Worm (Caenorhabditis elegans) whole organism, young adult: ENCODE data around the gene flp-8.

Experiments used
- C06A6.2 ChIP-seq: fragments of 200-800 bp; sonication (Bioruptor generic); conservative IDR thresholded peaks from 2 replicates; pipeline ENCODE4 v1.3.6; 2022; ENCODE audit warnings: missing genetic modification characterization, missing compliant biosample characterization
- F23B12.7 ChIP-seq: sonication (generic microtip); optimal IDR thresholded peaks from 2 replicates; lab custom pipeline; 2017; ENCODE audit warnings: missing genetic modification characterization, mild to moderate bottlenecking, missing compliant biosample characterization, antibody characterized with exemption, moderate library complexity; ENCODE audit not compliant: insufficient read depth
- F33H1.4 ChIP-seq: fragments of 200-800 bp; sonication (Bioruptor generic); IDR thresholded peaks from 2 replicates; pipeline ENCODE4 v1.3.6; 2022; ENCODE audit warnings: missing genetic modification reagents, missing genetic modification characterization, missing compliant biosample characterization
- F39B2.1 ChIP-seq: fragments of 200-800 bp; sonication (Bioruptor generic); IDR thresholded peaks from 2 replicates; pipeline ENCODE4 v1.3.6; 2022; ENCODE audit warnings: missing genetic modification reagents, missing genetic modification characterization, missing compliant biosample characterization
- F52B5.7 ChIP-seq: sonication (generic microtip); optimal IDR thresholded peaks from 2 replicates; lab custom pipeline; 2016; ENCODE audit warnings: mild to moderate bottlenecking, missing genetic modification characterization, missing compliant biosample characterization
- K11D2.4 ChIP-seq: fragments of 200-800 bp; sonication (Bioruptor generic); IDR thresholded peaks from 2 replicates; pipeline ENCODE4 v1.3.6; 2022; ENCODE audit warnings: missing genetic modification reagents, missing genetic modification characterization, missing compliant biosample characterization
- Y53G8AR.9 ChIP-seq: fragments of 200-800 bp; sonication (Bioruptor generic); conservative IDR thresholded peaks from 2 replicates; pipeline ENCODE4 v1.3.6; 2022; ENCODE audit warnings: missing genetic modification reagents, missing genetic modification characterization, missing compliant biosample characterization
- ZK185.1 ChIP-seq: sonication (generic microtip); optimal IDR thresholded peaks from 2 replicates; lab custom pipeline; 2016; ENCODE audit warnings: mild to moderate bottlenecking, missing genetic modification characterization, missing compliant biosample characterization; ENCODE audit not compliant: poor library complexity, severe bottlenecking
- atf-7 ChIP-seq: sonication (generic microtip); optimal IDR thresholded peaks from 2 replicates; lab custom pipeline; 2017; ENCODE audit warnings: mild to moderate bottlenecking, missing genetic modification characterization, missing compliant biosample characterization
- athp-1 ChIP-seq: sonication (generic microtip); optimal IDR thresholded peaks from 2 replicates; lab custom pipeline; 2017; ENCODE audit warnings: mild to moderate bottlenecking, missing genetic modification characterization, missing compliant biosample characterization
- bed-2 ChIP-seq: fragments of 200-800 bp; sonication (Bioruptor generic); IDR thresholded peaks from 2 replicates; pipeline ENCODE4 v1.3.6; 2022; ENCODE audit warnings: missing genetic modification reagents, missing genetic modification characterization, missing compliant biosample characterization
- ceh-27 ChIP-seq: fragments of 200-800 bp; sonication (Bioruptor generic); optimal IDR thresholded peaks from 2 replicates; lab custom pipeline; 2018; ENCODE audit warnings: mild to moderate bottlenecking, missing genetic modification characterization, moderate library complexity, missing compliant biosample characterization
- ceh-79 ChIP-seq: sonication (generic microtip); optimal IDR thresholded peaks from 2 replicates; lab custom pipeline; 2017; ENCODE audit warnings: mild to moderate bottlenecking, missing genetic modification characterization, missing compliant biosample characterization
- chd-7 ChIP-seq: sonication (generic microtip); optimal IDR thresholded peaks from 2 replicates; lab custom pipeline; 2016; ENCODE audit warnings: mild to moderate bottlenecking, missing genetic modification characterization, moderate library complexity, missing compliant biosample characterization
- die-1 ChIP-seq: sonication (generic microtip); optimal IDR thresholded peaks from 2 replicates; lab custom pipeline; 2016; ENCODE audit warnings: missing genotype, mild to moderate bottlenecking, missing genetic modification characterization, missing compliant biosample characterization
- dox-1 ChIP-seq: fragments of 200-800 bp; sonication (Bioruptor generic); IDR thresholded peaks from 2 replicates; pipeline ENCODE4 v1.3.6; 2022; ENCODE audit warnings: missing genetic modification reagents, missing genetic modification characterization, missing compliant biosample characterization
- dpl-1 ChIP-seq: fragments of 150-350 bp; optimal IDR thresholded peaks from 2 replicates; lab custom pipeline; 2014; ENCODE audit warnings: missing biosample characterization, missing genetic modification reagents, missing genetic modification characterization
- efl-1 ChIP-seq: fragments of 150-350 bp; optimal IDR thresholded peaks from 2 replicates; lab custom pipeline; 2014; ENCODE audit warnings: missing biosample characterization, missing genetic modification reagents, missing genetic modification characterization
- fkh-3 ChIP-seq: sonication (generic microtip); optimal IDR thresholded peaks from 2 replicates; lab custom pipeline; 2016; ENCODE audit warnings: mild to moderate bottlenecking, missing genetic modification characterization, missing compliant biosample characterization
- gei-17 ChIP-seq: fragments of 200-800 bp; sonication (Bioruptor generic); optimal IDR thresholded peaks from 2 replicates; lab custom pipeline; 2018; ENCODE audit warnings: mild to moderate bottlenecking, missing genetic modification characterization, missing compliant biosample characterization
- hlh-26 ChIP-seq: fragments of 200-800 bp; sonication (Bioruptor generic); conservative IDR thresholded peaks from 2 replicates; pipeline ENCODE4 v1.3.6; 2022; ENCODE audit warnings: missing genetic modification reagents, missing genetic modification characterization, missing compliant biosample characterization
- hmg-1.2 ChIP-seq: fragments of 200-800 bp; sonication (Bioruptor generic); IDR thresholded peaks from 2 replicates; pipeline ENCODE4 v1.3.6; 2022; ENCODE audit warnings: missing genetic modification reagents, missing genetic modification characterization, missing compliant biosample characterization
- hsf-1 ChIP-seq: fragments of 200-800 bp; sonication (Bioruptor generic); IDR thresholded peaks from 2 replicates; pipeline ENCODE4 v1.3.6; 2022; ENCODE audit warnings: missing genetic modification reagents, missing genetic modification characterization, missing compliant biosample characterization
- lin-26 ChIP-seq: fragments of 200-800 bp; sonication (Bioruptor generic); IDR thresholded peaks from 2 replicates; pipeline ENCODE4 v1.3.6; 2022; ENCODE audit warnings: missing genetic modification reagents, missing genetic modification characterization, missing compliant biosample characterization
- lin-35 ChIP-seq, 3 experiments: fragments of 150-350 bp in 2 of 3; sonication (generic microtip) in 1 of 3; optimal IDR thresholded peaks; 2 replicates each; lab custom pipeline; 2014 to 2018; ENCODE audit warnings: missing biosample characterization in 3 of 3, missing genetic modification characterization in 3 of 3, missing genetic modification reagents in 3 of 3
- lin-40 ChIP-seq: sonication (generic microtip); optimal IDR thresholded peaks from 2 replicates; lab custom pipeline; 2016; ENCODE audit warnings: missing genetic modification characterization, mild to moderate bottlenecking, missing compliant biosample characterization, missing genotype, missing genetic modification reagents
- lir-1 ChIP-seq: fragments of 200-800 bp; sonication (Bioruptor generic); conservative IDR thresholded peaks from 2 replicates; pipeline ENCODE4 v1.3.6; 2022; ENCODE audit warnings: missing genetic modification reagents, missing genetic modification characterization, missing compliant biosample characterization
- lsy-27 ChIP-seq: sonication (generic microtip); optimal IDR thresholded peaks from 2 replicates; lab custom pipeline; 2017; ENCODE audit warnings: missing genetic modification characterization, mild to moderate bottlenecking, missing compliant biosample characterization, antibody characterized with exemption, missing genotype, borderline replicate concordance; ENCODE audit not compliant: insufficient read depth
- madf-10 ChIP-seq: sonication (generic microtip); optimal IDR thresholded peaks from 2 replicates; lab custom pipeline; 2016; ENCODE audit warnings: mild to moderate bottlenecking, missing genetic modification characterization, missing compliant biosample characterization
- madf-6 ChIP-seq: fragments of 200-800 bp; sonication (Bioruptor generic); IDR thresholded peaks from 2 replicates; pipeline ENCODE4 v1.3.6; 2022; ENCODE audit warnings: missing genetic modification reagents, missing genetic modification characterization, missing compliant biosample characterization
- madf-8 ChIP-seq: fragments of 200-800 bp; sonication (Bioruptor generic); conservative IDR thresholded peaks from 2 replicates; pipeline ENCODE4 v1.3.6; 2022; ENCODE audit warnings: missing genetic modification reagents, missing genetic modification characterization, missing compliant biosample characterization
- mel-28 ChIP-seq: sonication (generic microtip); optimal IDR thresholded peaks from 2 replicates; lab custom pipeline; 2016; ENCODE audit warnings: borderline replicate concordance, mild to moderate bottlenecking, missing genetic modification characterization, missing compliant biosample characterization
- nfyb-1 ChIP-seq: fragments of 200-800 bp; sonication (Bioruptor generic); IDR thresholded peaks from 2 replicates; pipeline ENCODE4 v1.3.6; 2022; ENCODE audit warnings: missing genetic modification reagents, missing genetic modification characterization, missing compliant biosample characterization
- nhr-80 ChIP-seq: sonication (generic microtip); optimal IDR thresholded peaks from 2 replicates; lab custom pipeline; 2016; ENCODE audit warnings: missing genetic modification characterization, missing compliant biosample characterization
- repo-1 ChIP-seq: sonication (generic microtip); optimal IDR thresholded peaks from 2 replicates; lab custom pipeline; 2017; ENCODE audit warnings: mild to moderate bottlenecking, missing genetic modification characterization, missing compliant biosample characterization
- sea-2 ChIP-seq: fragments of 200-800 bp; sonication (Bioruptor generic); IDR thresholded peaks from 2 replicates; pipeline ENCODE4 v1.3.6; 2022; ENCODE audit warnings: missing genetic modification characterization, missing compliant biosample characterization
- snpc-3.4 ChIP-seq: sonication (generic microtip); optimal IDR thresholded peaks from 2 replicates; lab custom pipeline; 2017; ENCODE audit warnings: missing genetic modification characterization, mild to moderate bottlenecking, missing compliant biosample characterization, antibody characterized with exemption, moderate library complexity, missing genotype, missing genetic modification reagents
- snpc-4 ChIP-seq, 5 experiments: fragments of 150-350 bp in 1 of 5; sonication (generic microtip) in 4 of 5; optimal IDR thresholded peaks; 2 replicates each; lab custom pipeline; 2014 to 2018; ENCODE audit warnings: missing genetic modification characterization in 5 of 5, missing biosample characterization in 3 of 5, antibody characterized with exemption in 2 of 5, mild to moderate bottlenecking in 2 of 5, missing compliant biosample characterization in 2 of 5, missing genotype in 2 of 5, moderate library complexity in 2 of 5, missing genetic modification reagents in 1 of 5
- somi-1 ChIP-seq: fragments of 200-800 bp; sonication (Bioruptor generic); optimal IDR thresholded peaks from 2 replicates; lab custom pipeline; 2018; ENCODE audit warnings: mild to moderate bottlenecking, missing genetic modification characterization, missing compliant biosample characterization
- sptf-2 ChIP-seq: fragments of 200-800 bp; sonication (Bioruptor generic); optimal IDR thresholded peaks from 2 replicates; lab custom pipeline; 2018; ENCODE audit warnings: mild to moderate bottlenecking, missing genetic modification characterization, missing compliant biosample characterization
- tbp1 ChIP-seq: fragments of 200-800 bp; sonication (Bioruptor generic); optimal IDR thresholded peaks from 2 replicates; lab custom pipeline; 2018; ENCODE audit warnings: mild to moderate bottlenecking, missing genetic modification characterization, missing compliant biosample characterization
- xnd-1 ChIP-seq: sonication (generic microtip); optimal IDR thresholded peaks from 2 replicates; lab custom pipeline; 2016; ENCODE audit warnings: missing genotype, missing genetic modification reagents, missing genetic modification characterization, missing compliant biosample characterization
- zim-3 ChIP-seq: sonication (generic microtip); optimal IDR thresholded peaks from 2 replicates; lab custom pipeline; 2017; ENCODE audit warnings: mild to moderate bottlenecking, missing genetic modification characterization, moderate library complexity, missing compliant biosample characterization
- ztf-18 ChIP-seq: sonication (generic microtip); optimal IDR thresholded peaks from 2 replicates; lab custom pipeline; 2016; ENCODE audit warnings: missing genotype, mild to moderate bottlenecking, missing genetic modification characterization, missing compliant biosample characterization
- ztf-26 ChIP-seq: sonication (generic microtip); optimal IDR thresholded peaks from 2 replicates; lab custom pipeline; 2017; ENCODE audit warnings: missing genetic modification characterization, missing compliant biosample characterization
- ztf-6 ChIP-seq: fragments of 200-800 bp; sonication (Bioruptor generic); IDR thresholded peaks from 2 replicates; pipeline ENCODE4 v1.3.6; 2022; ENCODE audit warnings: missing genetic modification reagents, missing genetic modification characterization, missing compliant biosample characterization

The flp-8 gene

ce11 chrX:14841030-14841429 is 40.2 kb upstream of the flp-8 start (continued):
- TF ChIP-seq die-1 (peak; percentile 17), chd-7 (tag; lab: Kevin White, UChicago) (peak; percentile 53), snpc-4 (GFP tag; optimal IDR thresholded peaks at IDR 0.05; lab: Kevin White, UChicago) (no peak), snpc-4 (tag; optimal IDR thresholded peaks at IDR 0.05; lab: Kevin White, UChicago) (peak in 3 of 4 experiments; percentile 34 to 59 (median 58)), atf-7 (tag; lab: Kevin White, UChicago) (peak; percentile 58), efl-1 (GFP tag; lab: Kevin White, UChicago) (peak; percentile 15), K11D2.4 (GFP tag; lab: Robert Waterston, UW) (peak; percentile 53; the same call in 1 of the 2 replicates), madf-8 (no peak), ztf-6 (GFP tag; lab: Robert Waterston, UW) (peak; percentile 28; the same call in 1 of the 2 replicates), xnd-1 (no peak), ZK185.1 (tag; lab: Kevin White, UChicago) (peak; percentile 59), C06A6.2 (GFP tag; lab: Robert Waterston, UW) (peak; percentile 52; the same call in 1 of the 2 replicates), lir-1 (GFP tag; lab: Robert Waterston, UW) (0 out of 2 replicates have a peak, but pooled peaks have one; percentile 11), hmg-1.2 (GFP tag; lab: Robert Waterston, UW) (peak; percentile 82), athp-1 (tag; lab: Kevin White, UChicago) (no peak), mel-28 (tag; lab: Kevin White, UChicago) (no peak), F23B12.7 (tag; lab: Kevin White, UChicago) (peak; percentile 33), ztf-26 (tag; lab: Kevin White, UChicago) (peak; percentile 57), ceh-79 (no peak), gei-17 (peak; percentile 20), lin-26 (peak; percentile 64; the same call in 1 of the 2 replicates), madf-10 (peak; percentile 78), lin-35 (GFP tag; optimal IDR thresholded peaks at IDR 0.05; lab: Kevin White, UChicago) (peak in 1 of 3 experiments; percentile 85), ztf-18 (tag; lab: Kevin White, UChicago) (peak; percentile 41), dox-1 (GFP tag; lab: Robert Waterston, UW) (peak; percentile 77; the same call in 1 of the 2 replicates), sptf-2 (GFP tag; lab: Kevin White, UChicago) (no peak), zim-3 (tag; lab: Kevin White, UChicago) (no peak), ceh-27 (peak; percentile 90), dpl-1 (GFP tag; lab: Kevin White, UChicago) (peak; percentile 19), hsf-1 (GFP tag; lab: Robert Waterston, UW) (no peak), somi-1 (GFP tag; lab: Kevin White, UChicago) (peak; percentile 81), nfyb-1 (GFP tag; lab: Robert Waterston, UW) (peak; percentile 69; the same call in 1 of the 2 replicates), lsy-27 (tag; lab: Kevin White, UChicago) (no peak), lin-40 (tag; lab: Kevin White, UChicago) (peak; percentile 89), bed-2 (GFP tag; lab: Robert Waterston, UW) (peak; percentile 58; the same call in 1 of the 2 replicates), tbp1 (GFP tag; lab: Kevin White, UChicago) (peak; percentile 57)

DNA sequence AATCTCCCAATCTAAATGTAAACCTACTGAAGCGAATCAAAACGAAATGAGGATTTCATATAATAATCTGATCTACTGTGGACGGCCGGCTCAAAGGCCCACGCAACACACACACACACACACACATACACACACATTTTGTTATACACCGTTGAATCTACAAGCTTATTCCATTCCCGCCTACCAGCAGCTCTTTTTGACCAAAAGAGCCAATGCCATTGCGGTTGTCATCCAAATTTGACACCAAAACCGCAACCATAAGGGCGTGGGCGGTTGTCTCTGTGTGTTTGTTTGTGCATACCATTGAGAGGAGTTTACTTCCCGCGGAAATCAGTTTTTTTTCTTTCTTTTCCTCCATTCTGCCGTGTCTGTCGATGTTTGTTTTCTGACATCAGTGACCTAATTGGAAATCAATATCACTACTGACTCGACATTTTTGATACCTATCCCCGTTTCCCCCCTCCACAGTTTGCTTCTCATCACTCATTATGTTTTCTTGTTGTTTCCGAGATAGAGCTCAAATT is 38.3 kb upstream of the flp-8 start:
- TF ChIP-seq somi-1 (GFP tag; lab: Kevin White, UChicago) (no peak), snpc-4 (GFP tag; optimal IDR thresholded peaks at IDR 0.05; lab: Kevin White, UChicago) (no peak), snpc-4 (tag; optimal IDR thresholded peaks at IDR 0.05; lab: Kevin White, UChicago) (no peak), F52B5.7 (no peak), madf-6 (GFP tag; lab: Robert Waterston, UW) (no peak), madf-10 (no peak), F39B2.1 (no peak), lsy-27 (tag; lab: Kevin White, UChicago) (no peak), ztf-6 (GFP tag; lab: Robert Waterston, UW) (no peak), zim-3 (tag; lab: Kevin White, UChicago) (no peak), fkh-3 (tag; lab: Kevin White, UChicago) (no peak), repo-1 (tag; lab: Kevin White, UChicago) (no peak), Y53G8AR.9 (GFP tag; lab: Robert Waterston, UW) (no peak), F33H1.4 (no peak), hlh-26 (GFP tag; lab: Robert Waterston, UW) (no peak), snpc-3.4 (no peak), sea-2 (no peak), nhr-80 (tag; lab: Kevin White, UChicago) (no peak)
